Worm (Caenorhabditis elegans) whole organism, dauer: ENCODE data around the gene C24H12.6.

Experiments used
- unc-62 ChIP-seq: sonication (generic microtip); optimal IDR thresholded peaks from 2 replicates; lab custom pipeline; 2017; ENCODE audit warnings: missing biosample characterization, missing genetic modification reagents, missing genetic modification characterization

Gene C24H12.6

ce11 chrII:385957-386356, 32.7 kb downstream of the C24H12.6 start, which contains the start of gene C03H5.3:
TSS of gene C03H5.3 (plus strand) at chrII:386088.
- TF ChIP-seq unc-62 (GFP tag; lab: Kevin White, UChicago), result no peak

- TF ChIP-seq unc-62 (GFP tag; lab: Kevin White, UChicago), result no peak
Measured at ce11 chrII:385258-385657, 33.4 kb downstream of the C24H12.6 start, which contains the start of gene C03H5.5. TSS of gene C03H5.5 (minus strand) at chrII:385358.

ce11 chrII:379935-380334, 38.7 kb downstream of the C24H12.6 start, which contains the start of gene C03H5.7:
TSS of gene C03H5.7 (plus strand) at chrII:380235.
- TF ChIP-seq unc-62 (GFP tag; lab: Kevin White, UChicago), result no peak

ce11 chrII:378351-378750, 40.3 kb downstream of the C24H12.6 start, which contains the start of gene C03H5.9:
TSS of gene C03H5.9 (plus strand) at chrII:378651.
- no peak for TF ChIP-seq unc-62 (GFP tag; lab: Kevin White, UChicago)

- TF ChIP-seq unc-62 (GFP tag; lab: Kevin White, UChicago), result no peak
Measured at ce11 chrII:374950-375349, 43.7 kb downstream of the C24H12.6 start, which contains the start of gene C03H5.4. TSS of gene C03H5.4 (plus strand) at chrII:375250.

- TF ChIP-seq unc-62 (GFP tag; lab: Kevin White, UChicago), result no peak
Measured at ce11 chrII:372235-372634, 46.4 kb downstream of the C24H12.6 start.

ce11 chrII:371549-371948, 47.1 kb downstream of the C24H12.6 start:
- TF ChIP-seq unc-62 (GFP tag; lab: Kevin White, UChicago), result no peak

ce11 chrII:370394-370793, 48.3 kb downstream of the C24H12.6 start:
- TF ChIP-seq unc-62 (GFP tag; lab: Kevin White, UChicago), result no peak

- TF ChIP-seq unc-62 (GFP tag; lab: Kevin White, UChicago), result no peak
Measured at ce11 chrII:367455-367854, 51.2 kb downstream of the C24H12.6 start, which contains the start of gene ptr-3. TSS of gene ptr-3 (minus strand) at chrII:367555.
